Worm (Caenorhabditis elegans) whole organism, L3 larva: ENCODE measurements around the gene ZK666.12.

ENCODE experiments used
- elt-1 ChIP-seq: fragments of 150-350 bp; optimal IDR thresholded peaks from 2 replicates; lab custom pipeline; 2014; ENCODE audit warnings: missing biosample characterization, missing genetic modification characterization
- fkh-10 ChIP-seq: sonication (generic microtip); optimal IDR thresholded peaks from 2 replicates; lab custom pipeline; 2017; ENCODE audit warnings: missing biosample characterization, missing genetic modification reagents, missing genetic modification characterization
- lin-39 ChIP-seq: fragments of 150-350 bp; optimal IDR thresholded peaks from 2 replicates; lab custom pipeline; 2018; ENCODE audit warnings: missing biosample characterization, missing genetic modification reagents, missing genetic modification characterization
- nhr-11 ChIP-seq: fragments of 150-350 bp; optimal IDR thresholded peaks from 2 replicates; lab custom pipeline; 2014; ENCODE audit warnings: missing biosample characterization, missing genetic modification characterization

DNA sequence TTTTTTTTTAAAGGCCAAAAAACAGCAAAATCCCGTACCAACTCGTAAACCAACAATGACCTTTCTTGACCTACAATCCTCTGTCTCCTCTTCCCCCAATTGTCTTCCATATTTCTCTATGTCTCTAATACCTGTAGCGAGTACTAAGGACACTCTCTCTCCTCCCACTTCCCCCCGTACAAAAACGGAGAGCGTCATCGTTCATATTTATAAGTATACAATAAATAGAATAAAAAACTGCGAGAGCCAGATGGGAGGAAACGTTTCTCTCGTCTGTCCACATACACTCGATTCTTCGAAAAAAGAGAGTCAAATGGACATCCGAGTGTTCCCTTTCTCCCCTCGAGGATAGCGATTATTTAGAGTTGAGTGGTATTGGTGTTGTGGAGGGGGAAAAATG, 8.7 kb downstream of the ZK666.12 start:
- TF ChIP-seq elt-1 (tag; lab: Kevin White, UChicago) (no peak), lin-39 (tag; lab: Kevin White, UChicago) (peak; percentile 20), fkh-10 (GFP tag; lab: Kevin White, UChicago) (no peak), nhr-11 (tag; lab: Kevin White, UChicago) (no peak)
